Worm (Caenorhabditis elegans) whole organism, dauer: Measurements from ENCODE around the gene Y55F3C.17.

Source experiments
- unc-62 ChIP-seq: sonication (generic microtip); optimal IDR thresholded peaks from 2 replicates; lab custom pipeline; 2017; ENCODE audit warnings: missing biosample characterization, missing genetic modification reagents, missing genetic modification characterization

The Y55F3C.17 gene

ce11 chrIV:698304-698703 lies at the start of gene Y55F3C.17:
TSS of gene Y55F3C.17 (minus strand) at chrIV:698404.
- TF ChIP-seq unc-62 (GFP tag; lab: Kevin White, UChicago), result no peak

ce11 chrIV:746333-746732 lies 48.1 kb upstream of the Y55F3C.17 start:
- TF ChIP-seq unc-62 (GFP tag; lab: Kevin White, UChicago), result no peak

- no peak for TF ChIP-seq unc-62 (GFP tag; lab: Kevin White, UChicago)
These were observed 43.6 kb upstream of the Y55F3C.17 start for ce11 chrIV:741831-742230.

ce11 chrIV:740674-741073 lies 42.5 kb upstream of the Y55F3C.17 start:
- no peak for TF ChIP-seq unc-62 (GFP tag; lab: Kevin White, UChicago)

- no peak for TF ChIP-seq unc-62 (GFP tag; lab: Kevin White, UChicago)
These were observed 38.2 kb upstream of the Y55F3C.17 start, which contains the start of gene kvs-5 for ce11 chrIV:736447-736846. TSS of gene kvs-5 (plus strand) at chrIV:736747.

- no peak for TF ChIP-seq unc-62 (GFP tag; lab: Kevin White, UChicago)
These were observed 32.7 kb upstream of the Y55F3C.17 start, which contains the start of gene srt-24 for ce11 chrIV:730937-731336. TSS of gene srt-24 (minus strand) at chrIV:731037.

ce11 chrIV:728095-728494 lies 29.9 kb upstream of the Y55F3C.17 start, which contains the start of gene Y55F3C.9:
TSS of gene Y55F3C.9 (minus strand) at chrIV:728195.
- TF ChIP-seq unc-62 (GFP tag; lab: Kevin White, UChicago), result no peak

- TF ChIP-seq unc-62 (GFP tag; lab: Kevin White, UChicago), result no peak
These were observed 21.1 kb upstream of the Y55F3C.17 start, which contains the start of gene Y55F3C.10 for ce11 chrIV:719351-719750. TSS of gene Y55F3C.10 (minus strand) at chrIV:719451.

- TF ChIP-seq unc-62 (GFP tag; lab: Kevin White, UChicago), result no peak
These were observed 18.1 kb upstream of the Y55F3C.17 start, which contains the start of gene clec-164 for ce11 chrIV:716323-716722. TSS of gene clec-164 (plus strand) at chrIV:716623.

ce11 chrIV:715433-715832 lies 17.2 kb upstream of the Y55F3C.17 start:
- no peak for TF ChIP-seq unc-62 (GFP tag; lab: Kevin White, UChicago)

- no peak for TF ChIP-seq unc-62 (GFP tag; lab: Kevin White, UChicago)
These were observed 9.4 kb upstream of the Y55F3C.17 start, which contains the start of gene cutl-26 for ce11 chrIV:707635-708034. TSS of gene cutl-26 (minus strand) at chrIV:707735.

- no peak for TF ChIP-seq unc-62 (GFP tag; lab: Kevin White, UChicago)
These were observed 13.5 kb downstream of the Y55F3C.17 start for ce11 chrIV:684748-685147.

ce11 chrIV:684197-684596 lies 14.0 kb downstream of the Y55F3C.17 start, which contains the start of gene cutl-28:
TSS of gene cutl-28 (plus strand) at chrIV:684497.
- no peak for TF ChIP-seq unc-62 (GFP tag; lab: Kevin White, UChicago)

ce11 chrIV:682726-683340 lies 15.4 kb downstream of the Y55F3C.17 start:
- TF ChIP-seq unc-62 (GFP tag; lab: Kevin White, UChicago), result no peak

ce11 chrIV:676280-676679 lies 21.9 kb downstream of the Y55F3C.17 start, which contains the start of gene K11H12.5:
TSS of gene K11H12.5 (plus strand) at chrIV:676580.
- no peak for TF ChIP-seq unc-62 (GFP tag; lab: Kevin White, UChicago)

- TF ChIP-seq unc-62 (GFP tag; lab: Kevin White, UChicago), result no peak
These were observed 22.6 kb downstream of the Y55F3C.17 start, which contains the start of the genes K11H12.4 and K11H12.10 for ce11 chrIV:675471-676159. TSS of gene K11H12.4 (minus strand) at chrIV:675883. TSS of gene K11H12.10 (plus strand) at chrIV:676075.
